Fruit fly (Drosophila melanogaster): ENCODE results near the gene CG6707.

dm6 chr3L:9899046-9899659 is 778 bp upstream of the CG6707 start, which contains the start of gene nudE:
- TF ChIP-seq cas (GFP tag; IDR thresholded peaks at IDR 0.05) = no peak
- TF ChIP-seq CG17186 (GFP tag; optimal IDR thresholded peaks at IDR 0.05) = peak; percentile 50
- TF ChIP-seq Myb (GFP tag; optimal IDR thresholded peaks at IDR 0.05) = peak; percentile 98

All from whole organism, embryonic.